Worm (Caenorhabditis elegans): ENCODE measurements around the gene sdz-18.

The sdz-18 gene

ce11 chrII:1694530-1694929 is 11.8 kb downstream of the sdz-18 start, which contains the start of gene fbxc-26:
Gene fbxc-26, minus strand, starts transcription at chrII:1694630.
- TF ChIP-seq ceh-28 (tag; optimal IDR thresholded peaks at IDR 0.05) (no peak), ama-1 (optimal IDR thresholded peaks at IDR 0.05) (no peak), nhr-67 (tag; optimal IDR thresholded peaks at IDR 0.05) (no peak), elt-1 (tag; optimal IDR thresholded peaks at IDR 0.05) (no peak), fos-1 (tag; optimal IDR thresholded peaks at IDR 0.05) (no peak), nhr-77 (tag; optimal IDR thresholded peaks at IDR 0.05) (no peak), daf-12 (tag; optimal IDR thresholded peaks at IDR 0.05) (no peak), mml-1 (tag; optimal IDR thresholded peaks at IDR 0.05) (no peak), pha-4 (tag; optimal IDR thresholded peaks at IDR 0.05) (no peak), egl-5 (tag; optimal IDR thresholded peaks at IDR 0.05) (no peak), nhr-23 (tag; optimal IDR thresholded peaks at IDR 0.05) (no peak), tbx-2 (tag; optimal IDR thresholded peaks at IDR 0.05) (no peak), elt-2 (tag; optimal IDR thresholded peaks at IDR 0.05) (no peak)

ce11 chrII:1692827-1693226 is 13.5 kb downstream of the sdz-18 start, which contains the start of gene fbxc-21:
Gene fbxc-21, minus strand, starts transcription at chrII:1692927.
- no peak for TF ChIP-seq pqm-1 (tag; optimal IDR thresholded peaks at IDR 0.05)
- no peak for TF ChIP-seq ceh-28 (tag; optimal IDR thresholded peaks at IDR 0.05)
- no peak for TF ChIP-seq fkh-2 (tag; optimal IDR thresholded peaks at IDR 0.05)

- no peak for TF ChIP-seq ceh-9 (tag; optimal IDR thresholded peaks at IDR 0.05)
- TF ChIP-seq nhr-12 (tag; optimal IDR thresholded peaks at IDR 0.05), result no peak
These were observed 15.3 kb downstream of the sdz-18 start, which contains the start of gene fbxc-22 for ce11 chrII:1691011-1691410. Gene fbxc-22, minus strand, starts transcription at chrII:1691111.

ce11 chrII:1688813-1689212 is 17.5 kb downstream of the sdz-18 start, which contains the start of the genes fbxb-18 and fbxb-19:
Gene fbxb-18, minus strand, starts transcription at chrII:1688913.
Gene fbxb-19, minus strand, starts transcription at chrII:1689181.
- TF ChIP-seq elt-1 (tag; optimal IDR thresholded peaks at IDR 0.05) (no peak), daf-12 (tag; optimal IDR thresholded peaks at IDR 0.05) (no peak), pha-4 (tag; optimal IDR thresholded peaks at IDR 0.05) (no peak), nhr-25 (tag; optimal IDR thresholded peaks at IDR 0.05) (no peak), ama-1 (optimal IDR thresholded peaks at IDR 0.05) (no peak), lin-15B (tag; optimal IDR thresholded peaks at IDR 0.05) (no peak), nhr-11 (tag; optimal IDR thresholded peaks at IDR 0.05) (no peak), jun-1 (tag; optimal IDR thresholded peaks at IDR 0.05) (no peak), nhr-28 (tag; optimal IDR thresholded peaks at IDR 0.05) (no peak), ztf-4 (tag; optimal IDR thresholded peaks at IDR 0.05) (no peak), zag-1 (tag; optimal IDR thresholded peaks at IDR 0.05) (no peak), egl-27 (tag; optimal IDR thresholded peaks at IDR 0.05) (no peak), R02D3.7 (tag; optimal IDR thresholded peaks at IDR 0.05) (no peak), elt-2 (tag; optimal IDR thresholded peaks at IDR 0.05) (no peak), fkh-10 (GFP tag; optimal IDR thresholded peaks at IDR 0.05) (no peak), ceh-28 (tag; optimal IDR thresholded peaks at IDR 0.05) (no peak), ceh-16 (tag; optimal IDR thresholded peaks at IDR 0.05) (no peak), unc-62 (GFP tag; optimal IDR thresholded peaks at IDR 0.05) (no peak), fkh-2 (tag; optimal IDR thresholded peaks at IDR 0.05) (no peak), lsy-12 (tag; optimal IDR thresholded peaks at IDR 0.05) (no peak)

- TF ChIP-seq fos-1 (tag; optimal IDR thresholded peaks at IDR 0.05) (no peak), nhr-23 (tag; optimal IDR thresholded peaks at IDR 0.05) (no peak), nhr-237 (tag; optimal IDR thresholded peaks at IDR 0.05) (no peak), pha-4 (tag; optimal IDR thresholded peaks at IDR 0.05) (no peak)
These were observed 22.5 kb downstream of the sdz-18 start, which contains the start of gene fbxb-25 for ce11 chrII:1683742-1684141. Gene fbxb-25, plus strand, starts transcription at chrII:1684042.

ce11 chrII:1682218-1682617 is 24.1 kb downstream of the sdz-18 start, which contains the start of gene fbxb-26:
Gene fbxb-26, plus strand, starts transcription at chrII:1682518.
- no peak for TF ChIP-seq eor-1 (tag; optimal IDR thresholded peaks at IDR 0.05)
- TF ChIP-seq ZK546.5 (tag; optimal IDR thresholded peaks at IDR 0.05), result no peak
- TF ChIP-seq nhr-25 (tag; optimal IDR thresholded peaks at IDR 0.05), result no peak
- TF ChIP-seq nhr-76 (tag; optimal IDR thresholded peaks at IDR 0.05), result no peak
- TF ChIP-seq lin-39 (tag; optimal IDR thresholded peaks at IDR 0.05), result no peak
- TF ChIP-seq skn-1 (tag; optimal IDR thresholded peaks at IDR 0.05), result no peak
- no peak for TF ChIP-seq mml-1 (tag; optimal IDR thresholded peaks at IDR 0.05)
- no peak for TF ChIP-seq elt-3 (tag; optimal IDR thresholded peaks at IDR 0.05)
- no peak for TF ChIP-seq nhr-11 (tag; optimal IDR thresholded peaks at IDR 0.05)
- no peak for TF ChIP-seq ceh-82 (tag; optimal IDR thresholded peaks at IDR 0.05)
- TF ChIP-seq ceh-9 (tag; optimal IDR thresholded peaks at IDR 0.05), result no peak
- no peak for TF ChIP-seq nhr-237 (tag; optimal IDR thresholded peaks at IDR 0.05)
